Fruit fly (Drosophila melanogaster) whole organism, embryonic: ENCODE data around the gene Ids.

Experiments used
- Bdp1 ChIP-seq: fragments of 200-800 bp; sonication (Bioruptor generic); optimal IDR thresholded peaks from 3 replicates; lab custom pipeline; 2016; ENCODE audit warnings: missing biosample characterization, missing genetic modification characterization
- CG10147 ChIP-seq: fragments of 200-800 bp; sonication (Bioruptor generic); optimal IDR thresholded peaks from 2 replicates; lab custom pipeline; 2019; ENCODE audit warnings: missing biosample characterization, mild to moderate bottlenecking, missing genetic modification characterization, moderate library complexity
- CG10959 ChIP-seq: fragments of 200-800 bp; sonication (Bioruptor generic); IDR thresholded peaks from 2 replicates; pipeline ENCODE4 v1.3.6; 2022; ENCODE audit warnings: missing biosample characterization, missing genetic modification characterization
- CG12299 ChIP-seq: fragments of 200-800 bp; sonication (Bioruptor generic); optimal IDR thresholded peaks from 2 replicates; lab custom pipeline; 2018; ENCODE audit warnings: missing biosample characterization, mild to moderate bottlenecking, missing genetic modification characterization
- CG15696 ChIP-seq: fragments of 200-800 bp; sonication (Bioruptor generic); optimal IDR thresholded peaks from 2 replicates; lab custom pipeline; 2019; ENCODE audit warnings: missing biosample characterization, mild to moderate bottlenecking, missing genetic modification characterization, moderate library complexity
- CG17568 ChIP-seq: fragments of 200-800 bp; sonication (Bioruptor generic); optimal IDR thresholded peaks from 2 replicates; lab custom pipeline; 2018; ENCODE audit warnings: missing biosample characterization, mild to moderate bottlenecking, missing genetic modification characterization, moderate library complexity
- CG17612 ChIP-seq: fragments of 200-800 bp; sonication (Bioruptor generic); IDR thresholded peaks from 2 replicates; pipeline ENCODE4 v1.3.6; 2022; ENCODE audit warnings: missing biosample characterization, missing genetic modification characterization
- CG17802 ChIP-seq: fragments of 200-800 bp; sonication (Bioruptor generic); optimal IDR thresholded peaks from 2 replicates; lab custom pipeline; 2018; ENCODE audit warnings: missing biosample characterization, mild to moderate bottlenecking, missing genetic modification characterization, moderate library complexity
- CG2116 ChIP-seq: fragments of 200-800 bp; sonication (Bioruptor generic); optimal IDR thresholded peaks from 3 replicates; lab custom pipeline; 2018; ENCODE audit warnings: missing biosample characterization, mild to moderate bottlenecking, missing genetic modification characterization
- CG2199 ChIP-seq: fragments of 200-800 bp; sonication (Bioruptor generic); IDR thresholded peaks from 3 replicates; pipeline ENCODE4 v1.3.6; 2022; ENCODE audit warnings: missing biosample characterization, missing genetic modification characterization
- CG3065 ChIP-seq: fragments of 200-800 bp; sonication (Bioruptor generic); optimal IDR thresholded peaks from 2 replicates; lab custom pipeline; 2016; ENCODE audit warnings: missing biosample characterization, missing genetic modification characterization
- CG32532 ChIP-seq: fragments of 200-800 bp; sonication (Bioruptor generic); IDR thresholded peaks from 2 replicates; pipeline ENCODE4 v1.3.6; 2022; ENCODE audit warnings: missing biosample characterization, missing genetic modification characterization
- CG3995 ChIP-seq: fragments of 200-800 bp; sonication (Bioruptor generic); optimal IDR thresholded peaks from 3 replicates; lab custom pipeline; 2016; ENCODE audit warnings: missing biosample characterization, missing genetic modification characterization
- CG4424 ChIP-seq: fragments of 200-800 bp; sonication (Bioruptor generic); optimal IDR thresholded peaks from 3 replicates; lab custom pipeline; 2016; ENCODE audit warnings: missing biosample characterization, missing genetic modification characterization
- CG5180 ChIP-seq: fragments of 200-800 bp; sonication (Bioruptor generic); optimal IDR thresholded peaks from 3 replicates; lab custom pipeline; 2017; ENCODE audit warnings: missing biosample characterization, missing genetic modification characterization, mild to moderate bottlenecking, moderate library complexity, missing genetic modification reagents
- CG5245 ChIP-seq: fragments of 200-800 bp; sonication (Bioruptor generic); optimal IDR thresholded peaks from 3 replicates; lab custom pipeline; 2016; ENCODE audit warnings: missing biosample characterization, missing genetic modification characterization
- D ChIP-seq, 2 experiments: fragments of 200-800 bp in 1 of 2; fragments of >200 bp in 1 of 2; sonication (Bioruptor generic) in 1 of 2; optimal IDR thresholded peaks; 2 replicates in 1 of 2; 3 replicates in 1 of 2; lab custom pipeline; 2017; ENCODE audit warnings: mild to moderate bottlenecking in 1 of 2, missing biosample characterization in 1 of 2, missing genetic modification characterization in 1 of 2, missing genetic modification reagents in 1 of 2
- D19A ChIP-seq: fragments of 200-800 bp; optimal IDR thresholded peaks from 3 replicates; lab custom pipeline; 2019; ENCODE audit warnings: missing biosample characterization, mild to moderate bottlenecking, missing genetic modification characterization, moderate library complexity
- Dref ChIP-seq: fragments of 200-800 bp; sonication (Bioruptor generic); IDR thresholded peaks from 2 replicates; pipeline ENCODE4 v1.3.6; 2022; ENCODE audit warnings: missing biosample characterization, missing genetic modification characterization
- H2.0 ChIP-seq: fragments of 200-800 bp; sonication (Bioruptor generic); IDR thresholded peaks from 2 replicates; pipeline ENCODE4 v1.3.6; 2022; ENCODE audit warnings: missing biosample characterization, missing genetic modification characterization
- HHEX ChIP-seq: fragments of 200-800 bp; sonication (Bioruptor generic); optimal IDR thresholded peaks from 3 replicates; lab custom pipeline; 2017; ENCODE audit warnings: missing biosample characterization, mild to moderate bottlenecking, missing genetic modification characterization, missing genetic modification reagents
- Hr39 ChIP-seq: fragments of >200 bp; optimal IDR thresholded peaks from 2 replicates; lab custom pipeline; 2017
- Jarid2 ChIP-seq: fragments of 200-800 bp; sonication (Bioruptor generic); optimal IDR thresholded peaks from 3 replicates; lab custom pipeline; 2017; ENCODE audit warnings: mild to moderate bottlenecking, missing biosample characterization, missing genetic modification reagents, missing genetic modification characterization
- Kr ChIP-seq: fragments of 200-800 bp; sonication (Bioruptor generic); optimal IDR thresholded peaks from 2 replicates; lab custom pipeline; 2017; ENCODE audit warnings: missing biosample characterization, mild to moderate bottlenecking, missing genetic modification characterization
- Med ChIP-seq: fragments of 200-800 bp; sonication (Bioruptor generic); peaks from one replicate; lab custom pipeline; 2016; ENCODE audit warnings: missing biosample characterization, missing genetic modification characterization, mild to moderate bottlenecking, inconsistent platforms, moderate library complexity
- Nf-YB ChIP-seq: fragments of 200-800 bp; sonication (Bioruptor generic); optimal IDR thresholded peaks from 3 replicates; lab custom pipeline; 2019; ENCODE audit warnings: missing biosample characterization, mild to moderate bottlenecking, missing genetic modification characterization, moderate library complexity
- PHDP ChIP-seq: fragments of 200-800 bp; sonication (Bioruptor generic); optimal IDR thresholded peaks from 3 replicates; lab custom pipeline; 2018; ENCODE audit warnings: missing biosample characterization, mild to moderate bottlenecking, missing genetic modification characterization, moderate library complexity
- Ptx1 ChIP-seq: fragments of 200-800 bp; sonication (Bioruptor generic); IDR thresholded peaks from 2 replicates; pipeline ENCODE4 v1.3.6; 2022; ENCODE audit warnings: missing biosample characterization, missing genetic modification characterization
- Sin3A ChIP-seq: fragments of >200 bp; optimal IDR thresholded peaks from 2 replicates; lab custom pipeline; 2018
- Spps ChIP-seq: fragments of 200-800 bp; sonication (Bioruptor generic); optimal IDR thresholded peaks from 2 replicates; lab custom pipeline; 2018; ENCODE audit warnings: missing biosample characterization, mild to moderate bottlenecking, missing genetic modification characterization
- bigmax ChIP-seq: fragments of 200-800 bp; sonication (Bioruptor generic); optimal IDR thresholded peaks from 2 replicates; lab custom pipeline; 2018; ENCODE audit warnings: missing biosample characterization, mild to moderate bottlenecking, missing genetic modification characterization
- ci ChIP-seq: fragments of 200-800 bp; sonication (Bioruptor generic); IDR thresholded peaks from 3 replicates; pipeline ENCODE4 v1.3.6; 2022; ENCODE audit warnings: missing biosample characterization, missing genetic modification characterization
- da ChIP-seq: fragments of 200-800 bp; sonication (Bioruptor generic); optimal IDR thresholded peaks from 2 replicates; lab custom pipeline; 2016; ENCODE audit warnings: missing biosample characterization, missing genetic modification characterization
- dan ChIP-seq: fragments of 200-800 bp; sonication (Bioruptor generic); IDR thresholded peaks from 2 replicates; pipeline ENCODE4 v1.3.6; 2022; ENCODE audit warnings: missing biosample characterization, missing genetic modification characterization
- danr ChIP-seq: fragments of 200-800 bp; sonication (Bioruptor generic); IDR thresholded peaks from 2 replicates; pipeline ENCODE4 v1.3.6; 2022; ENCODE audit warnings: missing biosample characterization, missing genetic modification characterization
- dysf ChIP-seq: fragments of 200-800 bp; sonication (Bioruptor generic); IDR thresholded peaks from 3 replicates; pipeline ENCODE4 v1.3.6; 2022; ENCODE audit warnings: missing biosample characterization, missing genetic modification characterization
- emc ChIP-seq: fragments of 200-800 bp; sonication (Bioruptor generic); optimal IDR thresholded peaks from 2 replicates; lab custom pipeline; 2016; ENCODE audit warnings: missing biosample characterization, missing genetic modification characterization
- fd64A ChIP-seq: fragments of 200-800 bp; sonication (Bioruptor generic); optimal IDR thresholded peaks from 3 replicates; lab custom pipeline; 2018; ENCODE audit warnings: missing biosample characterization, mild to moderate bottlenecking, missing genetic modification characterization
- gcm2 ChIP-seq: fragments of 200-800 bp; sonication (Bioruptor generic); optimal IDR thresholded peaks from 2 replicates; lab custom pipeline; 2016; ENCODE audit warnings: missing biosample characterization, missing genetic modification characterization
- gt ChIP-seq: fragments of 200-800 bp; sonication (Bioruptor generic); IDR thresholded peaks from 2 replicates; pipeline ENCODE4 v1.3.6; 2022; ENCODE audit warnings: missing biosample characterization, missing genetic modification characterization
- ind ChIP-seq: fragments of 200-800 bp; sonication (Bioruptor generic); optimal IDR thresholded peaks from 3 replicates; lab custom pipeline; 2016; ENCODE audit warnings: missing biosample characterization, missing genetic modification characterization
- kay ChIP-seq: fragments of 200-800 bp; sonication (Bioruptor generic); optimal IDR thresholded peaks from 2 replicates; lab custom pipeline; 2016; ENCODE audit warnings: missing biosample characterization, missing genetic modification characterization
- pnt ChIP-seq: fragments of 200-800 bp; sonication (Bioruptor generic); optimal IDR thresholded peaks from 3 replicates; lab custom pipeline; 2016; ENCODE audit warnings: missing biosample characterization, missing genetic modification characterization
- pum ChIP-seq: fragments of 200-800 bp; sonication (Bioruptor generic); optimal IDR thresholded peaks from 2 replicates; lab custom pipeline; 2016; ENCODE audit warnings: missing biosample characterization, missing genetic modification characterization
- ro ChIP-seq: fragments of 200-800 bp; sonication (Bioruptor generic); IDR thresholded peaks from 2 replicates; pipeline ENCODE4 v1.3.6; 2022; ENCODE audit warnings: missing biosample characterization, missing genetic modification characterization
- salm ChIP-seq: fragments of 200-800 bp; sonication (Bioruptor generic); optimal IDR thresholded peaks from 2 replicates; lab custom pipeline; 2018; ENCODE audit warnings: missing biosample characterization, mild to moderate bottlenecking, missing genetic modification characterization
- sc ChIP-seq, 3 experiments: fragments of >200 bp in 2 of 3; fragments of 200-800 bp in 1 of 3; sonication (Bioruptor generic) in 1 of 3; optimal IDR thresholded peaks; 2 replicates in 2 of 3; 3 replicates in 1 of 3; lab custom pipeline; 2017; ENCODE audit warnings: mild to moderate bottlenecking in 1 of 3, missing biosample characterization in 1 of 3, missing genetic modification characterization in 1 of 3, missing genetic modification reagents in 1 of 3
- sna ChIP-seq: fragments of 200-800 bp; sonication (Bioruptor generic); IDR thresholded peaks from 2 replicates; pipeline ENCODE4 v1.3.6; 2022; ENCODE audit warnings: missing biosample characterization, missing genetic modification characterization; ENCODE audit not compliant: partially characterized antibody
- so ChIP-seq: fragments of 200-800 bp; sonication (Bioruptor generic); IDR thresholded peaks from 3 replicates; pipeline ENCODE4 v1.3.6; 2022; ENCODE audit warnings: missing biosample characterization, missing genetic modification characterization

Gene Ids

dm6 chr3L:3384596-3385436 is 6.7 kb downstream of the Ids start:
- TF ChIP-seq Bdp1 (no peak), Spps (tag; lab: Kevin White, UChicago) (peak; percentile 18), CG17568 (GFP tag; lab: Kevin White, UChicago) (no peak), CG5180 (GFP tag; lab: Kevin White, UChicago) (no peak), Jarid2 (GFP tag; lab: Kevin White, UChicago) (peak; percentile 3), ro (GFP tag; lab: Robert Waterston, UW) (no peak), pnt (GFP tag; lab: Kevin White, UChicago) (no peak), HHEX (GFP tag; lab: Kevin White, UChicago) (peak; percentile 5), bigmax (no peak), Kr (GFP tag; lab: Kevin White, UChicago) (no peak), H2.0 (GFP tag; lab: Robert Waterston, UW) (0 out of 2 replicates have a peak, but pooled peaks have one; percentile 12), CG32532 (GFP tag; lab: Robert Waterston, UW) (peak; percentile 53), CG3065 (GFP tag; lab: Kevin White, UChicago) (no peak), CG10147 (GFP tag; lab: Kevin White, UChicago) (no peak), so (GFP tag; lab: Robert Waterston, UW) (no peak), D (optimal IDR thresholded peaks at IDR 0.05; lab: Kevin White, UChicago) (no peak), D (GFP tag; optimal IDR thresholded peaks at IDR 0.05; lab: Kevin White, UChicago) (peak; percentile 51), CG3995 (GFP tag; lab: Kevin White, UChicago) (no peak), CG17612 (GFP tag; lab: Robert Waterston, UW) (no peak), emc (GFP tag; lab: Kevin White, UChicago) (no peak), danr (GFP tag; lab: Robert Waterston, UW) (no peak), PHDP (tag; lab: Kevin White, UChicago) (peak; percentile 47), gt (GFP tag; lab: Robert Waterston, UW) (no peak), CG10959 (GFP tag; lab: Robert Waterston, UW) (no peak), Dref (no peak), salm (no peak), pum (GFP tag; lab: Kevin White, UChicago) (no peak), gcm2 (GFP tag; lab: Kevin White, UChicago) (no peak), kay (GFP tag; lab: Kevin White, UChicago) (peak; percentile 3), ind (GFP tag; lab: Kevin White, UChicago) (peak; percentile 35), dan (GFP tag; lab: Robert Waterston, UW) (no peak), Med (peak; percentile 43), sc (optimal IDR thresholded peaks at IDR 0.05; lab: Kevin White, UChicago) (no peak), sc (GFP tag; optimal IDR thresholded peaks at IDR 0.05; lab: Kevin White, UChicago) (peak; percentile 59), Nf-YB (GFP tag; lab: Kevin White, UChicago) (peak; percentile 34), sna (GFP tag; lab: Robert Waterston, UW) (no peak), D19A (tag; lab: Kevin White, UChicago) (peak; percentile 59), Ptx1 (peak; percentile 46), Hr39 (lab: Kevin White, UChicago) (no peak), da (GFP tag; lab: Kevin White, UChicago) (no peak), CG5245 (GFP tag; lab: Kevin White, UChicago) (peak; percentile 28), CG2199 (0 out of 3 replicates have a peak, but pooled peaks have one; percentile 38), CG15696 (tag; lab: Kevin White, UChicago) (peak; percentile 0), fd64A (no peak), Sin3A (no peak), CG2116 (GFP tag; lab: Kevin White, UChicago) (peak; percentile 18), CG12299 (tag; lab: Kevin White, UChicago) (no peak), dysf (peak; percentile 43; the same call in 2 of the 3 replicates), ci (0 out of 3 replicates have a peak, but pooled peaks have one; percentile 3), CG17802 (tag; lab: Kevin White, UChicago) (no peak), CG4424 (GFP tag; lab: Kevin White, UChicago) (peak; percentile 59)
